Worm (Caenorhabditis elegans) whole organism, L4 larva: ENCODE measurements around the gene C45G9.2.

Experiments
- F49E8.2 ChIP-seq: sonication (generic microtip); optimal IDR thresholded peaks from 2 replicates; lab custom pipeline; 2016; ENCODE audit warnings: missing compliant biosample characterization, mild to moderate bottlenecking, missing genetic modification characterization, borderline replicate concordance
- T20F7.1 ChIP-seq: fragments of 200-800 bp; sonication (Bioruptor generic); optimal IDR thresholded peaks from 2 replicates; lab custom pipeline; 2018; ENCODE audit warnings: mild to moderate bottlenecking, missing genetic modification characterization, missing compliant biosample characterization
- Y105C5A.15 ChIP-seq: fragments of 200-800 bp; sonication (Bioruptor generic); IDR thresholded peaks from 2 replicates; pipeline ENCODE4 v1.3.6; 2022; ENCODE audit warnings: missing genetic modification characterization, missing compliant biosample characterization
- Y5F2A.4 ChIP-seq: fragments of 200-800 bp; sonication (Bioruptor generic); optimal IDR thresholded peaks from 2 replicates; lab custom pipeline; 2018; ENCODE audit warnings: mild to moderate bottlenecking, missing genetic modification characterization, missing compliant biosample characterization
- Y75B8A.6 ChIP-seq: fragments of 200-800 bp; sonication (Bioruptor generic); IDR thresholded peaks from 2 replicates; pipeline ENCODE4 v1.3.6; 2022; ENCODE audit warnings: missing genetic modification reagents, missing genetic modification characterization, missing compliant biosample characterization
- ZK337.2 ChIP-seq: fragments of 200-800 bp; sonication (Bioruptor generic); IDR thresholded peaks from 2 replicates; pipeline ENCODE4 v1.3.6; 2022; ENCODE audit warnings: missing genetic modification reagents, missing genetic modification characterization, missing compliant biosample characterization
- aha-1 ChIP-seq: fragments of 150-350 bp; peaks from one replicate; lab custom pipeline; 2014; ENCODE audit warnings: missing biosample characterization, missing genetic modification characterization
- aly-2 ChIP-seq: sonication (generic microtip); optimal IDR thresholded peaks from 2 replicates; lab custom pipeline; 2018; ENCODE audit warnings: missing biosample characterization, missing genetic modification characterization
- ama-1 ChIP-seq: fragments of 150-350 bp; optimal IDR thresholded peaks from 2 replicates; lab custom pipeline; 2014; ENCODE audit warnings: inconsistent platforms, mixed read lengths
- ceh-28 ChIP-seq: fragments of 150-350 bp; optimal IDR thresholded peaks from 2 replicates; lab custom pipeline; 2014; ENCODE audit warnings: missing biosample characterization, missing genetic modification reagents, missing genetic modification characterization
- cey-2 ChIP-seq: sonication (generic microtip); optimal IDR thresholded peaks from 3 replicates; lab custom pipeline; 2017; ENCODE audit warnings: missing genetic modification characterization, mild to moderate bottlenecking, missing compliant biosample characterization, antibody characterized with exemption, borderline replicate concordance; ENCODE audit not compliant: insufficient read depth
- daf-12 ChIP-seq: fragments of 150-350 bp; optimal IDR thresholded peaks from 2 replicates; lab custom pipeline; 2014; ENCODE audit warnings: missing biosample characterization, missing genetic modification reagents, missing genetic modification characterization
- daf-16 ChIP-seq, 3 experiments: sonication (generic microtip); optimal IDR thresholded peaks; 2 replicates each; lab custom pipeline; 2016 to 2017; ENCODE audit warnings: missing genetic modification characterization in 3 of 3, missing genetic modification reagents in 3 of 3, mild to moderate bottlenecking in 2 of 3, missing compliant biosample characterization in 2 of 3, missing biosample characterization in 1 of 3, moderate library complexity in 1 of 3
- dmd-6 ChIP-seq: fragments of 200-800 bp; sonication (Bioruptor generic); IDR thresholded peaks from 2 replicates; pipeline ENCODE4 v1.3.6; 2022; ENCODE audit warnings: missing genetic modification reagents, missing genetic modification characterization, missing compliant biosample characterization
- dmd-8 ChIP-seq: fragments of 200-800 bp; sonication (Bioruptor generic); IDR thresholded peaks from 2 replicates; pipeline ENCODE4 v1.3.6; 2022; ENCODE audit warnings: missing genetic modification characterization, missing compliant biosample characterization
- dmd-9 ChIP-seq: fragments of 200-800 bp; sonication (Bioruptor generic); IDR thresholded peaks from 2 replicates; pipeline ENCODE4 v1.3.6; 2022; ENCODE audit warnings: missing genetic modification reagents, missing genetic modification characterization, missing compliant biosample characterization
- dpl-1 ChIP-seq: fragments of 150-350 bp; optimal IDR thresholded peaks from 2 replicates; lab custom pipeline; 2014; ENCODE audit warnings: missing biosample characterization, missing genetic modification reagents, missing genetic modification characterization
- egl-27 ChIP-seq: sonication (generic microtip); optimal IDR thresholded peaks from 3 replicates; lab custom pipeline; 2017; ENCODE audit warnings: missing biosample characterization, missing genetic modification reagents, missing genetic modification characterization
- egl-43 ChIP-seq: fragments of 200-800 bp; sonication (Bioruptor generic); IDR thresholded peaks from 2 replicates; pipeline ENCODE4 v1.3.6; 2022; ENCODE audit warnings: missing genetic modification reagents, missing genetic modification characterization, missing compliant biosample characterization
- fkh-10 ChIP-seq: fragments of 150-350 bp; optimal IDR thresholded peaks from 2 replicates; lab custom pipeline; 2014; ENCODE audit warnings: missing biosample characterization, missing genetic modification reagents, missing genetic modification characterization
- fos-1 ChIP-seq: fragments of 150-350 bp; optimal IDR thresholded peaks from 2 replicates; lab custom pipeline; 2014; ENCODE audit warnings: missing biosample characterization, missing genetic modification characterization
- gei-8 ChIP-seq: fragments of 200-800 bp; sonication (Bioruptor generic); optimal IDR thresholded peaks from 2 replicates; lab custom pipeline; 2018; ENCODE audit warnings: mild to moderate bottlenecking, missing genetic modification characterization, missing compliant biosample characterization
- hmg-1.1 ChIP-seq: fragments of 200-800 bp; sonication (Bioruptor generic); IDR thresholded peaks from 2 replicates; pipeline ENCODE4 v1.3.6; 2022; ENCODE audit warnings: missing genetic modification reagents, missing genetic modification characterization, missing compliant biosample characterization
- lin-1 ChIP-seq: fragments of 200-800 bp; sonication (Bioruptor generic); IDR thresholded peaks from 2 replicates; pipeline ENCODE4 v1.3.6; 2022; ENCODE audit warnings: missing genetic modification reagents, missing genetic modification characterization, missing compliant biosample characterization
- lin-13 ChIP-seq: fragments of 150-350 bp; optimal IDR thresholded peaks from 2 replicates; lab custom pipeline; 2014; ENCODE audit warnings: missing biosample characterization, missing genetic modification reagents, missing genetic modification characterization
- lin-29 ChIP-seq: fragments of 200-800 bp; sonication (Bioruptor generic); IDR thresholded peaks from 2 replicates; pipeline ENCODE4 v1.3.6; 2022; ENCODE audit warnings: missing genetic modification reagents, missing genetic modification characterization, missing compliant biosample characterization
- lin-39 ChIP-seq: fragments of 150-350 bp; optimal IDR thresholded peaks from 2 replicates; lab custom pipeline; 2014; ENCODE audit warnings: missing biosample characterization, missing genetic modification reagents, missing genetic modification characterization
- lsy-2 ChIP-seq, 2 experiments: fragments of 150-350 bp in 1 of 2; sonication (generic microtip) in 1 of 2; optimal IDR thresholded peaks; 2 replicates each; lab custom pipeline; 2014 to 2017; ENCODE audit warnings: missing biosample characterization in 2 of 2, missing genetic modification characterization in 2 of 2
- mdl-1 ChIP-seq, 2 experiments: fragments of 150-350 bp in 1 of 2; sonication (generic microtip) in 1 of 2; optimal IDR thresholded peaks; 2 replicates each; lab custom pipeline; 2014 to 2017; ENCODE audit warnings: missing biosample characterization in 2 of 2, missing genetic modification characterization in 2 of 2
- mep-1 ChIP-seq: fragments of 150-350 bp; sonication (generic microtip); optimal IDR thresholded peaks from 3 replicates; lab custom pipeline; 2014; ENCODE audit warnings: missing biosample characterization, missing genetic modification characterization
- mxl-2 ChIP-seq: fragments of 200-800 bp; sonication (Bioruptor generic); conservative IDR thresholded peaks from 2 replicates; pipeline ENCODE4 v1.3.6; 2022; ENCODE audit warnings: missing genetic modification reagents, missing genetic modification characterization, missing compliant biosample characterization
- nhr-10 ChIP-seq: fragments of 150-350 bp; optimal IDR thresholded peaks from 2 replicates; lab custom pipeline; 2014; ENCODE audit warnings: missing biosample characterization, missing genetic modification characterization
- nhr-11 ChIP-seq: fragments of 150-350 bp; optimal IDR thresholded peaks from 2 replicates; lab custom pipeline; 2014; ENCODE audit warnings: missing biosample characterization, missing genetic modification characterization
- nhr-111 ChIP-seq: fragments of 200-800 bp; sonication (Bioruptor generic); optimal IDR thresholded peaks from 2 replicates; lab custom pipeline; 2018; ENCODE audit warnings: mild to moderate bottlenecking, missing genetic modification characterization, missing compliant biosample characterization
- nhr-237 ChIP-seq: sonication (generic microtip); optimal IDR thresholded peaks from 2 replicates; lab custom pipeline; 2017; ENCODE audit warnings: missing biosample characterization, missing genetic modification characterization
- nhr-28 ChIP-seq: fragments of 150-350 bp; optimal IDR thresholded peaks from 2 replicates; lab custom pipeline; 2014; ENCODE audit warnings: missing biosample characterization, missing genetic modification characterization
- nhr-41 ChIP-seq: fragments of 200-800 bp; sonication (Bioruptor generic); IDR thresholded peaks from 2 replicates; pipeline ENCODE4 v1.3.6; 2022; ENCODE audit warnings: missing genetic modification reagents, missing genetic modification characterization, missing compliant biosample characterization
- nhr-48 ChIP-seq: sonication (generic microtip); optimal IDR thresholded peaks from 2 replicates; lab custom pipeline; 2016; ENCODE audit warnings: mild to moderate bottlenecking, missing genetic modification characterization, missing compliant biosample characterization
- nhr-76 ChIP-seq: fragments of 150-350 bp; optimal IDR thresholded peaks from 2 replicates; lab custom pipeline; 2014; ENCODE audit warnings: missing biosample characterization, missing genetic modification characterization
- nhr-77 ChIP-seq: fragments of 150-350 bp; optimal IDR thresholded peaks from 2 replicates; lab custom pipeline; 2014; ENCODE audit warnings: missing biosample characterization, missing genetic modification characterization
- pha-4 ChIP-seq, 2 experiments: fragments of 150-350 bp in 1 of 2; fragments of 200-800 bp in 1 of 2; sonication (Bioruptor generic) in 1 of 2; IDR thresholded peaks in 1 of 2; optimal IDR thresholded peaks in 1 of 2; 2 replicates each; pipeline versions ENCODE4 v1.3.6 to Lab custom; 2014 to 2022; ENCODE audit warnings: missing genetic modification characterization in 2 of 2, missing genetic modification reagents in 2 of 2, missing biosample characterization in 1 of 2, missing compliant biosample characterization in 1 of 2
- pqm-1 ChIP-seq: sonication (generic microtip); optimal IDR thresholded peaks from 2 replicates; lab custom pipeline; 2017; ENCODE audit warnings: missing biosample characterization, missing genetic modification characterization
- saeg-2 ChIP-seq: fragments of 200-800 bp; sonication (Bioruptor generic); IDR thresholded peaks from 2 replicates; pipeline ENCODE4 v1.3.6; 2022; ENCODE audit warnings: missing genetic modification reagents, missing genetic modification characterization, missing compliant biosample characterization
- snpc-1.2 ChIP-seq: fragments of 200-800 bp; sonication (Bioruptor generic); IDR thresholded peaks from 2 replicates; pipeline ENCODE4 v1.3.6; 2022; ENCODE audit warnings: missing genetic modification reagents, missing genetic modification characterization, missing compliant biosample characterization
- spr-1 ChIP-seq: sonication (generic microtip); optimal IDR thresholded peaks from 2 replicates; lab custom pipeline; 2016; ENCODE audit warnings: mild to moderate bottlenecking, missing genetic modification characterization, missing compliant biosample characterization
- unc-130 ChIP-seq: sonication (generic microtip); optimal IDR thresholded peaks from 2 replicates; lab custom pipeline; 2016; ENCODE audit warnings: missing genetic modification reagents, missing genetic modification characterization, missing compliant biosample characterization
- zag-1 ChIP-seq: fragments of 150-350 bp; optimal IDR thresholded peaks from 2 replicates; lab custom pipeline; 2014; ENCODE audit warnings: missing biosample characterization, missing genetic modification characterization
- zfp-2 ChIP-seq: sonication (generic microtip); optimal IDR thresholded peaks from 2 replicates; lab custom pipeline; 2016; ENCODE audit warnings: mild to moderate bottlenecking, missing genetic modification characterization, missing compliant biosample characterization

Gene C45G9.2

DNA sequence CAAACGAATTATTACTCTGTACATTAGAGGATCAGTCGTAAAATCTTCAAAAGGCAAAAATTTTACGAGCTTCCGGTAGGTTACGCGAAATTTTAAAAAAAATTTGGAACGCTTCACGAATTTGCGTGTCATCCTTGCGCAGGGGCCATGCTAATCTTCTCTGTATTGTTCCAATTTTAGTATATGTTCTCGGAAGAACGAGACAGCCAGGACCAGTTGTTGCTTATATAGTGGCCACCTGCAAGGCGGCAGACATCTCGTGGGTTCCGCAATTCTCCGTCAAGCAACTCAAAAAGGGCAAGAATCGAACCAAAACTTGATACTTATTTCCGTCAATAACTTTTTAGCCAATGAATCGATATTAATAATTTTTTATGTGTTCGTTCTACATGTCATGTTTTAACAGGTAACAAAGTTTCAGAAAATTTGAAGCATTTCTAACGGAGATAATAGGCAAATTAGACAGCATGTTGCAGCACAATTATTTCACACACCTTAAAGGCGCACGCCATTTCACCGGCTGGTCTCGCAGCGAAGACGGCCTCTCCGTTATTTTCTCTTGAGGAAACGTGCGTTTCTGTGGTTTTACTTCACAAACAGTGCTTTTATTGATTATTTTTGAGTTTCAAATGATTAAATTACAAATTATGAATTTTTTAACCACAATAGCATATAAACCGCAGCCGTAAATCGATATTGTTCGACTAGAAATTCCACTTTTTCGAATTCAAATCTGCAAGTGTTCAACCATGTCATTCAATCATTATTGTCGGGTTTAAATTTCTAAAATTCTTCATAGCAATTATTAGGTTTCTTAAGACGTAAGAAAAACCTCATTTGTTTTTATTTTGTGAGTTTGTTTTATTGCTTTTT lies 12.1 kb downstream of the C45G9.2 start (continued):
- TF ChIP-seq saeg-2 (GFP tag; lab: Robert Waterston, UW) (peak; percentile 78; the same call in 1 of the 2 replicates), dpl-1 (peak; percentile 47), nhr-77 (tag; lab: Kevin White, UChicago) (no peak), fkh-10 (peak; percentile 70), daf-16 (GFP tag; optimal IDR thresholded peaks at IDR 0.05; lab: Kevin White, UChicago) (peak; percentile 76 to 83), daf-16 (tag; optimal IDR thresholded peaks at IDR 0.05; lab: Kevin White, UChicago) (peak; percentile 56), zag-1 (tag; lab: Kevin White, UChicago) (no peak), unc-130 (GFP tag; lab: Kevin White, UChicago) (peak; percentile 46), cey-2 (tag; lab: Kevin White, UChicago) (no peak), daf-12 (tag; lab: Kevin White, UChicago) (no peak), F49E8.2 (tag; lab: Kevin White, UChicago) (peak; percentile 93), Y75B8A.6 (GFP tag; lab: Robert Waterston, UW) (peak; percentile 94), nhr-76 (tag; lab: Kevin White, UChicago) (no peak), nhr-48 (tag; lab: Kevin White, UChicago) (peak; percentile 86), nhr-237 (tag; lab: Kevin White, UChicago) (no peak), ama-1 (lab: Kevin White, UChicago) (peak; percentile 41), spr-1 (tag; lab: Kevin White, UChicago) (peak; percentile 77), dmd-6 (GFP tag; lab: Robert Waterston, UW) (peak; percentile 67), Y105C5A.15 (GFP tag; lab: Robert Waterston, UW) (peak; percentile 72; the same call in 1 of the 2 replicates), aha-1 (tag; lab: Kevin White, UChicago) (peak; percentile 94), nhr-11 (tag; lab: Kevin White, UChicago) (no peak), gei-8 (peak; percentile 90), nhr-28 (peak; percentile 70), T20F7.1 (peak; percentile 79), mxl-2 (GFP tag; lab: Robert Waterston, UW) (0 out of 2 replicates have a peak, but pooled peaks have one; percentile 58), lin-1 (GFP tag; lab: Robert Waterston, UW) (peak; percentile 73; the same call in 1 of the 2 replicates), Y5F2A.4 (peak; percentile 84), ZK337.2 (GFP tag; lab: Robert Waterston, UW) (peak; percentile 68), mdl-1 (tag; optimal IDR thresholded peaks at IDR 0.05; lab: Kevin White, UChicago) (peak in 1 of 2 experiments; percentile 5), egl-27 (no peak), ceh-28 (tag; lab: Kevin White, UChicago) (no peak), lin-29 (peak; percentile 49; the same call in 1 of the 2 replicates), nhr-111 (GFP tag; lab: Kevin White, UChicago) (peak; percentile 81), pha-4 (GFP tag; IDR thresholded peaks at IDR 0.05; lab: Robert Waterston, UW) (peak; percentile 92), pha-4 (tag; optimal IDR thresholded peaks at IDR 0.05; lab: Kevin White, UChicago) (no peak), nhr-41 (GFP tag; lab: Robert Waterston, UW) (peak; percentile 61), dmd-8 (GFP tag; lab: Robert Waterston, UW) (peak; percentile 95), lin-13 (GFP tag; lab: Kevin White, UChicago) (peak; percentile 60), lsy-2 (tag; optimal IDR thresholded peaks at IDR 0.05; lab: Kevin White, UChicago) (peak; percentile 48 to 78), dmd-9 (peak; percentile 80), zfp-2 (tag; lab: Kevin White, UChicago) (peak; percentile 63), egl-43 (GFP tag; lab: Robert Waterston, UW) (peak; percentile 94), snpc-1.2 (peak; percentile 86), aly-2 (tag; lab: Kevin White, UChicago) (no peak), pqm-1 (tag; lab: Kevin White, UChicago) (no peak), mep-1 (peak; percentile 86), fos-1 (tag; lab: Kevin White, UChicago) (no peak), lin-39 (tag; lab: Kevin White, UChicago) (no peak), hmg-1.1 (GFP tag; lab: Robert Waterston, UW) (peak; percentile 93), nhr-10 (tag; lab: Kevin White, UChicago) (no peak)
